Worm (Caenorhabditis elegans) whole organism, young adult: ENCODE results near the gene cbp-2.

Source experiments
- athp-1 ChIP-seq: sonication (generic microtip); optimal IDR thresholded peaks from 2 replicates; lab custom pipeline; 2017; ENCODE audit warnings: mild to moderate bottlenecking, missing genetic modification characterization, missing compliant biosample characterization
- chd-7 ChIP-seq: sonication (generic microtip); optimal IDR thresholded peaks from 2 replicates; lab custom pipeline; 2016; ENCODE audit warnings: mild to moderate bottlenecking, missing genetic modification characterization, moderate library complexity, missing compliant biosample characterization
- him-1 ChIP-seq: sonication (generic microtip); optimal IDR thresholded peaks from 2 replicates; lab custom pipeline; 2016; ENCODE audit warnings: missing genotype, missing genetic modification reagents, missing genetic modification characterization, missing compliant biosample characterization
- lin-35 ChIP-seq, 3 experiments: fragments of 150-350 bp in 2 of 3; sonication (generic microtip) in 1 of 3; optimal IDR thresholded peaks; 2 replicates each; lab custom pipeline; 2014 to 2018; ENCODE audit warnings: missing biosample characterization in 3 of 3, missing genetic modification characterization in 3 of 3, missing genetic modification reagents in 3 of 3
- madf-6 ChIP-seq: fragments of 200-800 bp; sonication (Bioruptor generic); IDR thresholded peaks from 2 replicates; pipeline ENCODE4 v1.3.6; 2022; ENCODE audit warnings: missing genetic modification reagents, missing genetic modification characterization, missing compliant biosample characterization
- mcd-1 ChIP-seq: fragments of 200-800 bp; sonication (Bioruptor generic); IDR thresholded peaks from 2 replicates; pipeline ENCODE4 v1.3.6; 2022; ENCODE audit warnings: missing genetic modification reagents, missing genetic modification characterization, missing compliant biosample characterization
- mel-28 ChIP-seq: sonication (generic microtip); optimal IDR thresholded peaks from 2 replicates; lab custom pipeline; 2016; ENCODE audit warnings: borderline replicate concordance, mild to moderate bottlenecking, missing genetic modification characterization, missing compliant biosample characterization
- nfyb-1 ChIP-seq: fragments of 200-800 bp; sonication (Bioruptor generic); IDR thresholded peaks from 2 replicates; pipeline ENCODE4 v1.3.6; 2022; ENCODE audit warnings: missing genetic modification reagents, missing genetic modification characterization, missing compliant biosample characterization
- pha-4 ChIP-seq: fragments of 150-350 bp; sonication (generic microtip); optimal IDR thresholded peaks from 2 replicates; lab custom pipeline; 2014; ENCODE audit warnings: missing biosample characterization, missing genetic modification reagents, missing genetic modification characterization
- tbx-9 ChIP-seq: sonication (generic microtip); optimal IDR thresholded peaks from 2 replicates; lab custom pipeline; 2016; ENCODE audit warnings: borderline replicate concordance, missing genetic modification characterization, inconsistent platforms, missing compliant biosample characterization
- unc-62 ChIP-seq: fragments of 150-350 bp; optimal IDR thresholded peaks from 2 replicates; lab custom pipeline; 2014; ENCODE audit warnings: missing biosample characterization, missing genetic modification reagents, missing genetic modification characterization

DNA sequence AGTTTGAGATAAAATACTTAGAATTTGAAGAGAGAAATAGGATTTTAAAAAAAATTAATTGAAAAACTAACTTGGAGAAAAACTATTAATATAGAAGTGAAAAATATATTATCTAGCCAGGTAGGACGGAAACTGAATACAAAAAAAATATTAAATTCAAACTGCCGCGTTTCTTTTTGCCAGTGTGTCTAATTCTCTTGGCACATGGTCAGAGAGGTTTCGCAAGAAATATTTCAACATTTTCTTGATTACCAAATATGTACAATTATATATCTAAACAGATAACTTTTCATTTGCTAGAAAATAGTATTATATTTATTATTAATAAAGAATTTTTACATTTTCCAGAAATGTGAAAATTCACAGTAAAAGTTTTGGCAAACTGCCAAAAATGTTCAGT, 10.5 kb upstream of the cbp-2 start:
- TF ChIP-seq athp-1 (tag; lab: Kevin White, UChicago) (no peak), nfyb-1 (GFP tag; lab: Robert Waterston, UW) (no peak), mel-28 (tag; lab: Kevin White, UChicago) (no peak), chd-7 (no peak), mcd-1 (GFP tag; lab: Robert Waterston, UW) (no peak), pha-4 (tag; lab: Kevin White, UChicago) (no peak), unc-62 (GFP tag; lab: Kevin White, UChicago) (no peak), lin-35 (GFP tag; optimal IDR thresholded peaks at IDR 0.05; lab: Kevin White, UChicago) (peak in 1 of 3 experiments; percentile 43), tbx-9 (tag; lab: Kevin White, UChicago) (no peak), him-1 (no peak), madf-6 (no peak)
